Fruit fly (Drosophila melanogaster) whole organism, embryonic: ENCODE measurements around the gene CG8236.

Experiments
- CG10267 ChIP-seq: fragments of 200-800 bp; sonication (Bioruptor generic); optimal IDR thresholded peaks from 2 replicates; lab custom pipeline; 2018; ENCODE audit warnings: missing biosample characterization, mild to moderate bottlenecking, missing genetic modification characterization, moderate library complexity
- CG10321 ChIP-seq: fragments of 200-800 bp; sonication (Bioruptor generic); IDR thresholded peaks from 2 replicates; pipeline ENCODE4 v1.3.6; 2022; ENCODE audit warnings: missing biosample characterization, missing genetic modification characterization
- CG10366 ChIP-seq: fragments of 200-800 bp; sonication (Bioruptor generic); IDR thresholded peaks from 2 replicates; pipeline ENCODE4 v1.3.6; 2022; ENCODE audit warnings: missing biosample characterization, missing genetic modification characterization
- CG12659 ChIP-seq: fragments of 200-800 bp; sonication (Bioruptor generic); optimal IDR thresholded peaks from 3 replicates; lab custom pipeline; 2017; ENCODE audit warnings: mild to moderate bottlenecking, missing biosample characterization, missing genetic modification reagents, missing genetic modification characterization
- CG14441 ChIP-seq: fragments of 200-800 bp; sonication (Bioruptor generic); IDR thresholded peaks from 2 replicates; pipeline ENCODE4 v1.3.6; 2022; ENCODE audit warnings: missing biosample characterization, missing genetic modification characterization
- CG17361 ChIP-seq: fragments of 200-800 bp; sonication (Bioruptor generic); IDR thresholded peaks from 3 replicates; pipeline ENCODE4 v1.3.6; 2022; ENCODE audit warnings: missing biosample characterization, missing genetic modification characterization
- CG17912 ChIP-seq: fragments of 200-800 bp; sonication (Bioruptor generic); optimal IDR thresholded peaks from 2 replicates; lab custom pipeline; 2018; ENCODE audit warnings: missing biosample characterization, mild to moderate bottlenecking, missing genetic modification characterization
- CG2889 ChIP-seq: fragments of 200-800 bp; sonication (Bioruptor generic); IDR thresholded peaks from 3 replicates; pipeline ENCODE4 v1.3.6; 2022; ENCODE audit warnings: missing biosample characterization, missing genetic modification characterization
- CG31365 ChIP-seq: fragments of 200-800 bp; sonication (Bioruptor generic); optimal IDR thresholded peaks from 2 replicates; lab custom pipeline; 2018; ENCODE audit warnings: missing biosample characterization, mild to moderate bottlenecking, missing genetic modification characterization
- CG3281 ChIP-seq: fragments of 200-800 bp; sonication (Bioruptor generic); optimal IDR thresholded peaks from 3 replicates; lab custom pipeline; 2017; ENCODE audit warnings: missing biosample characterization, mild to moderate bottlenecking, missing genetic modification characterization
- CG34422 ChIP-seq: fragments of 200-800 bp; sonication (Bioruptor generic); IDR thresholded peaks from 3 replicates; pipeline ENCODE4 v1.3.6; 2022; ENCODE audit warnings: missing biosample characterization, missing genetic modification characterization
- CG4282 ChIP-seq: fragments of 200-800 bp; sonication (Bioruptor generic); optimal IDR thresholded peaks from 2 replicates; lab custom pipeline; 2016; ENCODE audit warnings: missing biosample characterization, missing genetic modification characterization
- CG4424 ChIP-seq: fragments of 200-800 bp; sonication (Bioruptor generic); optimal IDR thresholded peaks from 3 replicates; lab custom pipeline; 2016; ENCODE audit warnings: missing biosample characterization, missing genetic modification characterization
- CG4707 ChIP-seq: fragments of 200-800 bp; sonication (Bioruptor generic); optimal IDR thresholded peaks from 2 replicates; lab custom pipeline; 2018; ENCODE audit warnings: missing biosample characterization, mild to moderate bottlenecking, missing genetic modification characterization, moderate library complexity
- CG7271 ChIP-seq: fragments of 200-800 bp; sonication (Bioruptor generic); optimal IDR thresholded peaks from 2 replicates; lab custom pipeline; 2018; ENCODE audit warnings: missing biosample characterization, mild to moderate bottlenecking, missing genetic modification characterization, moderate library complexity
- D19A ChIP-seq: fragments of 200-800 bp; optimal IDR thresholded peaks from 3 replicates; lab custom pipeline; 2019; ENCODE audit warnings: missing biosample characterization, mild to moderate bottlenecking, missing genetic modification characterization, moderate library complexity
- Dek ChIP-seq: fragments of 200-800 bp; sonication (Bioruptor generic); optimal IDR thresholded peaks from 3 replicates; lab custom pipeline; 2019; ENCODE audit warnings: missing biosample characterization, mild to moderate bottlenecking, missing genetic modification characterization, moderate library complexity
- E2f1 ChIP-seq: fragments of 200-800 bp; sonication (Bioruptor generic); IDR thresholded peaks from 2 replicates; pipeline ENCODE4 v1.3.6; 2022; ENCODE audit warnings: missing biosample characterization, missing genetic modification characterization
- Gsc ChIP-seq: fragments of 200-800 bp; sonication (Bioruptor generic); IDR thresholded peaks from 2 replicates; pipeline ENCODE4 v1.3.6; 2022; ENCODE audit warnings: missing biosample characterization, missing genetic modification characterization
- HHEX ChIP-seq: fragments of 200-800 bp; sonication (Bioruptor generic); optimal IDR thresholded peaks from 3 replicates; lab custom pipeline; 2017; ENCODE audit warnings: missing biosample characterization, mild to moderate bottlenecking, missing genetic modification characterization, missing genetic modification reagents
- Hand ChIP-seq: fragments of 200-800 bp; sonication (Bioruptor generic); optimal IDR thresholded peaks from 2 replicates; lab custom pipeline; 2017; ENCODE audit warnings: mild to moderate bottlenecking, missing biosample characterization, missing genetic modification reagents, missing genetic modification characterization
- Hmx ChIP-seq: fragments of 200-800 bp; sonication (Bioruptor generic); optimal IDR thresholded peaks from 2 replicates; lab custom pipeline; 2016; ENCODE audit warnings: missing biosample characterization, missing genetic modification characterization
- Hr3 ChIP-seq: fragments of 200-800 bp; sonication (Bioruptor generic); optimal IDR thresholded peaks from 3 replicates; lab custom pipeline; 2016; ENCODE audit warnings: missing biosample characterization, missing genetic modification characterization
- Hr39 ChIP-seq: fragments of >200 bp; optimal IDR thresholded peaks from 2 replicates; lab custom pipeline; 2017
- Lim3 ChIP-seq: fragments of 200-800 bp; sonication (Bioruptor generic); IDR thresholded peaks from 2 replicates; pipeline ENCODE4 v1.3.6; 2022; ENCODE audit warnings: missing biosample characterization, missing genetic modification characterization
- MTF-1 ChIP-seq: fragments of 200-800 bp; sonication (Bioruptor generic); optimal IDR thresholded peaks from 2 replicates; lab custom pipeline; 2018; ENCODE audit warnings: missing biosample characterization, mild to moderate bottlenecking, missing genetic modification characterization, borderline replicate concordance
- Rx ChIP-seq: fragments of 200-800 bp; sonication (Bioruptor generic); IDR thresholded peaks from 2 replicates; pipeline ENCODE4 v1.3.6; 2022; ENCODE audit warnings: missing biosample characterization, missing genetic modification characterization
- Sox100B ChIP-seq: fragments of 200-800 bp; sonication (Bioruptor generic); optimal IDR thresholded peaks from 3 replicates; lab custom pipeline; 2018; ENCODE audit warnings: missing biosample characterization, mild to moderate bottlenecking, missing genetic modification characterization
- Ssrp ChIP-seq: fragments of 200-800 bp; sonication (Bioruptor generic); optimal IDR thresholded peaks from 2 replicates; lab custom pipeline; 2018; ENCODE audit warnings: missing biosample characterization, mild to moderate bottlenecking, missing genetic modification characterization, moderate library complexity
- Taf1 ChIP-seq: fragments of 200-800 bp; sonication (Bioruptor generic); IDR thresholded peaks from 2 replicates; pipeline ENCODE4 v1.3.6; 2022; ENCODE audit warnings: missing biosample characterization, missing genetic modification characterization
- caup ChIP-seq: fragments of 200-800 bp; sonication (Bioruptor generic); optimal IDR thresholded peaks from 3 replicates; lab custom pipeline; 2017; ENCODE audit warnings: missing biosample characterization, mild to moderate bottlenecking, missing genetic modification characterization, moderate library complexity; ENCODE audit not compliant: severe bottlenecking
- dmrt99B ChIP-seq: fragments of 200-800 bp; sonication (Bioruptor generic); optimal IDR thresholded peaks from 2 replicates; lab custom pipeline; 2018; ENCODE audit warnings: missing biosample characterization, mild to moderate bottlenecking, missing genetic modification characterization, moderate library complexity
- fd3F ChIP-seq: fragments of 200-800 bp; sonication (Bioruptor generic); optimal IDR thresholded peaks from 2 replicates; lab custom pipeline; 2018; ENCODE audit warnings: missing biosample characterization, mild to moderate bottlenecking, missing genetic modification characterization, moderate library complexity
- gem ChIP-seq: fragments of 200-800 bp; sonication (Bioruptor generic); optimal IDR thresholded peaks from 2 replicates; lab custom pipeline; 2019; ENCODE audit warnings: missing biosample characterization, mild to moderate bottlenecking, missing genetic modification characterization, moderate library complexity
- lola ChIP-seq, 3 experiments: fragments of >200 bp in 2 of 3; fragments of 200-800 bp in 1 of 3; sonication (Bioruptor generic) in 1 of 3; optimal IDR thresholded peaks; 2 replicates each; lab custom pipeline; 2017 to 2019; ENCODE audit warnings: missing biosample characterization in 3 of 3, missing genetic modification characterization in 3 of 3, mild to moderate bottlenecking in 1 of 3, moderate library complexity in 1 of 3
- nom ChIP-seq: fragments of 200-800 bp; sonication (Bioruptor generic); optimal IDR thresholded peaks from 2 replicates; lab custom pipeline; 2017; ENCODE audit warnings: missing biosample characterization, missing genetic modification characterization, mild to moderate bottlenecking, moderate library complexity, missing genetic modification reagents
- org-1 ChIP-seq: fragments of 200-800 bp; sonication (Bioruptor generic); optimal IDR thresholded peaks from 2 replicates; lab custom pipeline; 2017; ENCODE audit warnings: missing biosample characterization, missing genetic modification characterization
- peb ChIP-seq: fragments of 200-800 bp; sonication (Bioruptor generic); IDR thresholded peaks from 2 replicates; pipeline ENCODE4 v1.3.6; 2022; ENCODE audit warnings: missing biosample characterization, missing genetic modification characterization
- pita ChIP-seq: fragments of 200-800 bp; sonication (Bioruptor generic); optimal IDR thresholded peaks from 2 replicates; lab custom pipeline; 2017; ENCODE audit warnings: missing biosample characterization, mild to moderate bottlenecking, missing genetic modification characterization
- sc ChIP-seq, 3 experiments: fragments of >200 bp in 2 of 3; fragments of 200-800 bp in 1 of 3; sonication (Bioruptor generic) in 1 of 3; optimal IDR thresholded peaks; 2 replicates in 2 of 3; 3 replicates in 1 of 3; lab custom pipeline; 2017; ENCODE audit warnings: mild to moderate bottlenecking in 1 of 3, missing biosample characterization in 1 of 3, missing genetic modification characterization in 1 of 3, missing genetic modification reagents in 1 of 3
- sim ChIP-seq: fragments of 200-800 bp; sonication (Bioruptor generic); IDR thresholded peaks from 2 replicates; pipeline ENCODE4 v1.3.6; 2022; ENCODE audit warnings: missing biosample characterization, missing genetic modification characterization
- sima ChIP-seq: fragments of 200-800 bp; sonication (Bioruptor generic); optimal IDR thresholded peaks from 2 replicates; lab custom pipeline; 2016; ENCODE audit warnings: missing biosample characterization, missing genetic modification characterization
- so ChIP-seq: fragments of 200-800 bp; sonication (Bioruptor generic); IDR thresholded peaks from 3 replicates; pipeline ENCODE4 v1.3.6; 2022; ENCODE audit warnings: missing biosample characterization, missing genetic modification characterization
- sqz ChIP-seq: fragments of 200-800 bp; sonication (Bioruptor generic); optimal IDR thresholded peaks from 3 replicates; lab custom pipeline; 2018; ENCODE audit warnings: missing biosample characterization, mild to moderate bottlenecking, missing genetic modification characterization
- tup ChIP-seq: fragments of 200-800 bp; sonication (Bioruptor generic); optimal IDR thresholded peaks from 2 replicates; lab custom pipeline; 2016; ENCODE audit warnings: missing biosample characterization, mild to moderate bottlenecking, missing genetic modification characterization, moderate library complexity
- unpg ChIP-seq: fragments of 200-800 bp; sonication (Bioruptor generic); optimal IDR thresholded peaks from 3 replicates; lab custom pipeline; 2018; ENCODE audit warnings: missing biosample characterization, mild to moderate bottlenecking, missing genetic modification characterization, moderate library complexity
- zfh2 ChIP-seq: fragments of 200-800 bp; sonication (Bioruptor generic); optimal IDR thresholded peaks from 2 replicates; lab custom pipeline; 2016; ENCODE audit warnings: missing biosample characterization, missing genetic modification characterization

CG8236 gene

dm6 chr3R:8820428-8820912 lies 51.3 kb downstream of the CG8236 start, which contains the start of gene aqz (continued):
- TF ChIP-seq fd3F (no peak), Lim3 (GFP tag; lab: Robert Waterston, UW) (no peak), Gsc (GFP tag; lab: Robert Waterston, UW) (no peak), pita (GFP tag; lab: Kevin White, UChicago) (peak; percentile 93), CG10267 (tag; lab: Kevin White, UChicago) (peak; percentile 71), Ssrp (no peak), sima (GFP tag; lab: Kevin White, UChicago) (no peak), Hr3 (no peak), CG17361 (GFP tag; lab: Robert Waterston, UW) (peak; percentile 52; the same call in 1 of the 3 replicates), CG31365 (peak; percentile 54), CG4282 (GFP tag; lab: Kevin White, UChicago) (no peak), sc (optimal IDR thresholded peaks at IDR 0.05; lab: Kevin White, UChicago) (no peak), sc (GFP tag; optimal IDR thresholded peaks at IDR 0.05; lab: Kevin White, UChicago) (peak; percentile 11), dmrt99B (tag; lab: Kevin White, UChicago) (no peak), Taf1 (GFP tag; lab: Robert Waterston, UW) (no peak), Rx (GFP tag; lab: Robert Waterston, UW) (no peak), E2f1 (GFP tag; lab: Robert Waterston, UW) (peak; percentile 57; the same call in 1 of the 2 replicates), CG34422 (peak; percentile 76; the same call in 2 of the 3 replicates), CG17912 (GFP tag; lab: Kevin White, UChicago) (peak; percentile 51), CG12659 (GFP tag; lab: Kevin White, UChicago) (peak; percentile 73), lola (GFP tag; optimal IDR thresholded peaks at IDR 0.05; lab: Kevin White, UChicago) (no peak), gem (tag; lab: Kevin White, UChicago) (peak; percentile 38), CG2889 (GFP tag; lab: Robert Waterston, UW) (peak; percentile 39; the same call in 1 of the 3 replicates), CG10321 (GFP tag; lab: Robert Waterston, UW) (peak; percentile 7; the same call in 1 of the 2 replicates), Dek (peak; percentile 72), D19A (tag; lab: Kevin White, UChicago) (peak; percentile 64), CG14441 (GFP tag; lab: Robert Waterston, UW) (peak; percentile 33; the same call in 1 of the 2 replicates), zfh2 (peak; percentile 58), caup (GFP tag; lab: Kevin White, UChicago) (peak; percentile 81), HHEX (peak; percentile 63), sim (GFP tag; lab: Robert Waterston, UW) (0 out of 2 replicates have a peak, but pooled peaks have one; percentile 36), MTF-1 (GFP tag; lab: Kevin White, UChicago) (peak; percentile 87), Hr39 (lab: Kevin White, UChicago) (no peak), CG7271 (tag; lab: Kevin White, UChicago) (peak; percentile 40), nom (GFP tag; lab: Kevin White, UChicago) (peak; percentile 63), Sox100B (GFP tag; lab: Kevin White, UChicago) (no peak), Hmx (GFP tag; lab: Kevin White, UChicago) (no peak), sqz (GFP tag; lab: Kevin White, UChicago) (peak; percentile 48), unpg (GFP tag; lab: Kevin White, UChicago) (peak; percentile 35), CG4424 (peak; percentile 32), tup (GFP tag; lab: Kevin White, UChicago) (no peak), CG3281 (GFP tag; lab: Kevin White, UChicago) (peak; percentile 40), CG4707 (peak; percentile 63), so (GFP tag; lab: Robert Waterston, UW) (peak; percentile 70; the same call in 2 of the 3 replicates), org-1 (GFP tag; lab: Kevin White, UChicago) (no peak), peb (GFP tag; lab: Robert Waterston, UW) (no peak), Hand (GFP tag; lab: Kevin White, UChicago) (peak; percentile 15), CG10366 (GFP tag; lab: Robert Waterston, UW) (no peak)
